Worm (Caenorhabditis elegans) whole organism, early embryonic: Measurements from ENCODE around the gene K08D8.7.
"Not testable (repeated sequence)": the region's sequence is repeated elsewhere in the genome, so short reads cannot be mapped to it uniquely, and the experiment has no call there.

Source experiments
- B0310.2 ChIP-seq: sonication (generic microtip); optimal IDR thresholded peaks from 2 replicates; lab custom pipeline; 2016; ENCODE audit warnings: mild to moderate bottlenecking, missing genetic modification characterization, missing compliant biosample characterization
- F13C5.2 ChIP-seq: sonication (generic microtip); optimal IDR thresholded peaks from 2 replicates; lab custom pipeline; 2017; ENCODE audit warnings: mild to moderate bottlenecking, missing genetic modification characterization, inconsistent platforms, missing compliant biosample characterization
- ama-1 ChIP-seq: fragments of 150-350 bp; optimal IDR thresholded peaks from 2 replicates; lab custom pipeline; 2014
- ceh-36 ChIP-seq: sonication (generic microtip); optimal IDR thresholded peaks from 2 replicates; lab custom pipeline; 2016; ENCODE audit warnings: missing genetic modification characterization, inconsistent platforms, missing compliant biosample characterization
- ets-7 ChIP-seq: sonication (generic microtip); optimal IDR thresholded peaks from 2 replicates; lab custom pipeline; 2016; ENCODE audit warnings: missing genotype, missing genetic modification characterization, missing compliant biosample characterization
- flt-1 ChIP-seq: fragments of 200-800 bp; sonication (Bioruptor generic); IDR thresholded peaks from 2 replicates; pipeline ENCODE4 v1.3.6; 2022; ENCODE audit warnings: missing genetic modification characterization, missing compliant biosample characterization
- hmg-4 ChIP-seq: fragments of 200-800 bp; sonication (Bioruptor generic); optimal IDR thresholded peaks from 2 replicates; lab custom pipeline; 2018; ENCODE audit warnings: mild to moderate bottlenecking, missing genetic modification characterization, missing compliant biosample characterization
- hnd-1 ChIP-seq: sonication (generic microtip); optimal IDR thresholded peaks from 2 replicates; lab custom pipeline; 2016; ENCODE audit warnings: missing genetic modification characterization, missing compliant biosample characterization
- pes-1 ChIP-seq: fragments of 200-800 bp; sonication (Bioruptor generic); IDR thresholded peaks from 2 replicates; pipeline ENCODE4 v1.3.6; 2022; ENCODE audit warnings: missing genetic modification reagents, missing genetic modification characterization, missing compliant biosample characterization
- sea-1 ChIP-seq: fragments of 200-800 bp; sonication (Bioruptor generic); conservative IDR thresholded peaks from 2 replicates; pipeline ENCODE4 v1.3.6; 2022; ENCODE audit warnings: missing genetic modification characterization, missing compliant biosample characterization
- tbx-11 ChIP-seq: fragments of 200-800 bp; sonication (Bioruptor generic); IDR thresholded peaks from 2 replicates; pipeline ENCODE4 v1.3.6; 2022; ENCODE audit warnings: missing genetic modification characterization, missing compliant biosample characterization
- tra-4 ChIP-seq: sonication (generic microtip); optimal IDR thresholded peaks from 2 replicates; lab custom pipeline; 2017; ENCODE audit warnings: missing genetic modification characterization, missing compliant biosample characterization

ce11 chrIV:12875260-12875659, 21.4 kb upstream of the K08D8.7 start, which contains the start of gene ZK896.1:
- not testable (repeated sequence) for TF ChIP-seq pes-1; flt-1 (GFP tag; lab: Robert Waterston, UW); ama-1 (lab: Kevin White, UChicago); ceh-36 (tag; lab: Kevin White, UChicago); ets-7 (tag; lab: Kevin White, UChicago); tbx-11; hnd-1 (tag; lab: Kevin White, UChicago); B0310.2 (tag; lab: Kevin White, UChicago); sea-1 (GFP tag; lab: Robert Waterston, UW); tra-4 (tag; lab: Kevin White, UChicago); F13C5.2; hmg-4 (GFP tag; lab: Kevin White, UChicago)
